Worm (Caenorhabditis elegans): ENCODE measurements around the gene mdt-4.
"Not testable (repeated sequence)": the region's sequence is repeated elsewhere in the genome, so short reads cannot be mapped to it uniquely, and the experiment has no call there.

The mdt-4 gene

ce11 chrII:4954099-4954959 lies 10.6 kb upstream of the mdt-4 start:
- TF ChIP-seq unc-62 (GFP tag; optimal IDR thresholded peaks at IDR 0.05) = no peak

DNA sequence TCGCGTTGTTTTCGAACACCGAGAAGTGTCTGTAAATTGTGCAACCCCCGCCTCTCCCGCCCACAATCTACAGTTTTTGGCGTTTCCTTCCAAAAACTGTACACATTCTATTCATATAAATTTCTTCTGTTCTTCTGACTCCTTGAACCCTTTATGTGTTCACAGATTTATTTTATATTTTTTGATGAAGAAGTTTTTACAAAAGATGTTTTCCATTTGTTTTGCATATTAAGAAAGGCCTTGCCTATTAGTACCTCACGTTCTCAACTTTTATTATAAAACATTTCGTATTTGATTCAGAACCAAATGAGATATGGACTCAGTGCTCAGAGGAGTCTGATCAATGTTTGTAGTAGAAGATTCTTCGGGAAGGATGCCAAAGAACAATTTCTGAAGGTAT lies 9.5 kb upstream of the mdt-4 start, which contains the start of gene ndx-3:
TSS of gene ndx-3 (plus strand) at position 301 of the 400 bp plus-strand sequence.
- TF ChIP-seq unc-62 (GFP tag; optimal IDR thresholded peaks at IDR 0.05) = no peak

- no peak for TF ChIP-seq unc-62 (GFP tag; optimal IDR thresholded peaks at IDR 0.05)
These were observed 5.7 kb upstream of the mdt-4 start, which contains the start of the genes try-1 and zyg-12 for ce11 chrII:4949380-4949950. Gene try-1, minus strand, starts transcription at chrII:4949527. Gene zyg-12, plus strand, starts transcription at chrII:4949900.

- no peak for TF ChIP-seq unc-62 (GFP tag; optimal IDR thresholded peaks at IDR 0.05)
These were observed 4.4 kb upstream of the mdt-4 start for ce11 chrII:4948118-4948517.

DNA sequence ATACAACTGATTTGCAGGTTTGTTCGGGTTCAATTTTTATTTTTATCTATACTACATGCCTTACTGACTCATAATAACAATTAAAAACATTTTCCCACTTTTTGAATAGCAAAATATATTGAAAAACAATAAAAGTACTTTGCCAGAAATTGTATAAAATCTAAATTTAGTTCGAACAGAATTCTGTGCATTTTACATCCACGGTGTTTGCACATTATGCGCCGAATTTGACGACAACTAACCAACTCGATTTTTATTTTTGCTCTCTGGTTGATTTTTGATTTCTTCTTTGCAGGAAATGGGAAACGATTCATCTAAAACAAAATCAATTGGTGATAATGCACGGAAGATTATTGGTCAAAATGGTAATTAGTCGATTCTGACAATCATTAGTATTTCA lies 3.0 kb upstream of the mdt-4 start:
- TF ChIP-seq unc-62 (GFP tag; optimal IDR thresholded peaks at IDR 0.05) = no peak

- no peak for TF ChIP-seq unc-62 (GFP tag; optimal IDR thresholded peaks at IDR 0.05)
These were observed 1.9 kb upstream of the mdt-4 start, which contains the start of the genes gldi-11 and ZK546.2 for ce11 chrII:4945695-4946094. Gene gldi-11, minus strand, starts transcription at chrII:4945789. Gene ZK546.2, plus strand, starts transcription at chrII:4946027.

DNA sequence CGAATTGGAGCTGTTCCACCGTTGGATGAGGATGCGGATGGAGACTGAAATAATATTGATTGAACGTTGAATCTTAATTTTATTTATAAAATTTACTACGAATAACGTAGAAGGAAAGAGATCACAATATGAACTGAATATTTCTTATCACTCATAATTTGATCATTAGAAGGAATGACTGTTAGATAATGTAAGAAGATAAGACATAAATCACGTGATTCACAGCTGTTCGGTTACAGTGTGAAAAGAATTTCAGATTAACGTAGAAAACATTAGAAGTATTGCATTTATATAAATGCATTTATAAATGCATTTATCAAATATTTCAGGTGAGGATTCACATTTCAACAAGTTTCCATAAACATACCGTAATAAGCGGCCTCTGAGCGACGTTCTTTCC lies 920 bp downstream of the mdt-4 start:
- TF ChIP-seq unc-62 (GFP tag; optimal IDR thresholded peaks at IDR 0.05) = no peak

ce11 chrII:4942397-4942796 lies 1.4 kb downstream of the mdt-4 start:
- no peak for TF ChIP-seq unc-62 (GFP tag; optimal IDR thresholded peaks at IDR 0.05)

DNA sequence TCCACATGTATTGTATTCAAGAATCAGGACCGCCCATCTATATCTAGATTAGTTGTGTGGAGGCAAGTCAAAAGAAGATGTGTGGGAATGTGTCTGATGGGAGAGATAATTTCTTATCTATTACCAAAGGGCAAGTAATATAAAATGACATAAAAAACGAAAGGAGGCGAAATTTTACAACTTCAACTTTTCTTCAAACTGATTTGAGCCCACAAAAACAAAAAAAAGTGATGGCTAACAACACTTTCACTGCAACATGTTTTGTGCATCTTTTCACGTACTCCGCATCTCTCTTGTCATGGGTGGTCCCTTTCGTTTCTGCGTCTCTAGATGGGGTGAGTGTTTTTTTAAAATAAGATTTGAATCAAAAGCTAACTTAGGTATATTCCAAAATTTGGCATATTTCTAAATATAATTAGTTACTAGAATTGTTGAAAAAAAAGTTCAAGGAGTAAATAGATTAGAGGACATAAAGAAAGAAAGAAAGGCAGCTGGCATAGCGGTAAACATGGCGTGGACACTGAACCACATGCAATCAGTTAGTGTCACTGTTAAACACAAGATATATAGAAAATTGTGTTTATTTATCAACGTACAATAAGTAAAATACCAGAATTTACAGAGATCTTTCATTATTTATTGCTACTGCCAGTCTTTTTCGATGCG lies 2.1 kb downstream of the mdt-4 start, which contains the start of gene ZK546.19:
TSS of gene ZK546.19 (plus strand) at position 186 of the 666 bp plus-strand sequence.
- no peak for TF ChIP-seq unc-62 (GFP tag; optimal IDR thresholded peaks at IDR 0.05)

DNA sequence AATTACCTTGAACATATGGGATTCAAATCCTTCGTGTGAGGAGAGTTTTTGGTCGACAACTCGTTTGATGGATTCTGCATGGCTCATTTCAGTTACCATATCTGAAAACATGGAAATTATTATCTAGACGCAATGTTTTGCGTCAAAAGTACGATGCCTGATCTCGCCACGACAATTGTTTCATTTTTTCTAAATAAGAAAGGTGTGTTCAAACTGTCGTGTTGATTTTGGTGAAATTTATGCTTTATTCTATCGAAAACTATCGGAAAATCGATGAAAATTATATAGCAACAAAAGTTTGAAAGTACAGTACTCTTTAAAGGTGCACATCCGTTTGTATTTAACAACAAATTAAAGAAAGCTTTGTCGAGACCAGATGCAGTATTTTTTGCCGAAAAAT lies 2.7 kb downstream of the mdt-4 start, which contains the start of gene cblc-1:
TSS of gene cblc-1 (minus strand) at position 101 of the 400 bp plus-strand sequence.
- TF ChIP-seq unc-62 (GFP tag; optimal IDR thresholded peaks at IDR 0.05) = no peak

- no peak for TF ChIP-seq unc-62 (GFP tag; optimal IDR thresholded peaks at IDR 0.05)
These were observed 6.0 kb downstream of the mdt-4 start, which contains the start of gene ZK546.4 for ce11 chrII:4937743-4938142. Gene ZK546.4, plus strand, starts transcription at chrII:4938043.

ce11 chrII:4935518-4935917 lies 8.2 kb downstream of the mdt-4 start, which contains the start of gene ZK546.5:
Gene ZK546.5, plus strand, starts transcription at chrII:4935818.
- no peak for TF ChIP-seq unc-62 (GFP tag; optimal IDR thresholded peaks at IDR 0.05)

DNA sequence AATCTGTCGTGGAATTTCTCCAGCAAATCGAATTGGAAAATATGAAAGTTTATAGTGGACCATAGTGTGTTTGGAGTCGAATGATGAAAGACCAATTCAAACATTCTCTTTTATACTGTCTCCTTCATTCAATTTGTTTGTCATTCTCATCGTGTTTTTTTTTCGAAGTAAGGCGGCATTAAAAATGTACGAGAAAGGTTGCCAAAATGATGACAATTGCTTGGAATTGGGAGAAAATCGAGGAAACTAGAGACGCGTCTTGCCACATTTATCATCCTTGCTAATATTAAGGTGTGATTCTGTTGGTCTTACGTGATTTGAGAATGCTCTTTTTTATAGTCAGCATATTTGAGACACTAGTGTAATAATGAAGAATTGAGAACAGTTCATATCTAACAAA lies 8.8 kb downstream of the mdt-4 start, which contains the start of gene gst-30:
TSS of gene gst-30 (minus strand) at position 101 of the 400 bp plus-strand sequence.
- no peak for TF ChIP-seq unc-62 (GFP tag; optimal IDR thresholded peaks at IDR 0.05)

DNA sequence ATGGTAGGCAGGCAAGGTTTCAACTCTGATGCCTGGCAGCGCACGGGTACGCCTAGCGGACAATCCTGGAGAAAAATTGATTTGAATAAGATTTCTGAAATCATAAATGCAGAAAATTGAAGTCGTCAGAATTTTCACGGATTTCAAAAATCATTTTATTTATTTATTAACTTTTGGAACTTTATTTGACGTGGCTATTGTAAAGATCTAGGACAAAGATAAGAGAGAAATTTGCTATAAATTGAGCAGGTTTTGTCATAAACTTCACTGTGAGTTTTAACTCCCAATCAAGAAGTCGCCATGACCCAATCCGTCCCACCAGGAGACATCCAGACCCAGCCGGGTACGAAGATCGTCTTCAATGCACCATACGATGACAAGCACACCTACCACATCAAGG lies 11.0 kb downstream of the mdt-4 start, which contains the start of gene msp-152:
TSS of gene msp-152 (plus strand) at position 301 of the 400 bp plus-strand sequence.
- TF ChIP-seq unc-62 (GFP tag; optimal IDR thresholded peaks at IDR 0.05) = not testable (repeated sequence)

ce11 chrII:4931286-4931685 lies 12.5 kb downstream of the mdt-4 start:
- TF ChIP-seq unc-62 (GFP tag; optimal IDR thresholded peaks at IDR 0.05) = no peak
